Fruit fly (Drosophila melanogaster) whole organism, embryonic: Measurements from ENCODE around the gene BOD1.

ENCODE experiments used
- Aef1 ChIP-seq: fragments of 200-800 bp; sonication (Bioruptor generic); IDR thresholded peaks from 3 replicates; pipeline ENCODE4 v1.3.6; 2022; ENCODE audit warnings: missing biosample characterization, missing genetic modification characterization
- Asciz ChIP-seq: fragments of 200-800 bp; sonication (Bioruptor generic); optimal IDR thresholded peaks from 2 replicates; lab custom pipeline; 2017; ENCODE audit warnings: missing biosample characterization, mild to moderate bottlenecking, missing genetic modification characterization, missing genetic modification reagents
- Bdp1 ChIP-seq: fragments of 200-800 bp; sonication (Bioruptor generic); optimal IDR thresholded peaks from 3 replicates; lab custom pipeline; 2016; ENCODE audit warnings: missing biosample characterization, missing genetic modification characterization
- CG10274 ChIP-seq: fragments of 200-800 bp; sonication (Bioruptor generic); optimal IDR thresholded peaks from 3 replicates; lab custom pipeline; 2017; ENCODE audit warnings: missing biosample characterization, mild to moderate bottlenecking, missing genetic modification characterization
- CG11695 ChIP-seq: fragments of 200-800 bp; sonication (Bioruptor generic); IDR thresholded peaks from 3 replicates; pipeline ENCODE4 v1.3.6; 2022; ENCODE audit warnings: missing biosample characterization, missing genetic modification characterization
- CG1233 ChIP-seq: fragments of 200-800 bp; sonication (Bioruptor generic); optimal IDR thresholded peaks from 4 replicates; lab custom pipeline; 2018; ENCODE audit warnings: missing biosample characterization, mild to moderate bottlenecking, missing genetic modification characterization
- CG13287 ChIP-seq: fragments of 200-800 bp; sonication (Bioruptor generic); IDR thresholded peaks from 2 replicates; pipeline ENCODE4 v1.3.6; 2022; ENCODE audit warnings: missing biosample characterization, missing genetic modification characterization; ENCODE audit not compliant: partially characterized antibody
- CG13775 ChIP-seq: fragments of 200-800 bp; sonication (Bioruptor generic); optimal IDR thresholded peaks from 3 replicates; lab custom pipeline; 2017; ENCODE audit warnings: missing biosample characterization, mild to moderate bottlenecking, missing genetic modification characterization
- CG14860 ChIP-seq: fragments of 200-800 bp; sonication (Bioruptor generic); IDR thresholded peaks from 3 replicates; pipeline ENCODE4 v1.3.6; 2022; ENCODE audit warnings: missing biosample characterization, missing genetic modification characterization; ENCODE audit not compliant: partially characterized antibody
- CG15073 ChIP-seq: fragments of 200-800 bp; sonication (Bioruptor generic); optimal IDR thresholded peaks from 2 replicates; lab custom pipeline; 2016; ENCODE audit warnings: missing biosample characterization, missing genetic modification characterization
- CG16815 ChIP-seq: fragments of 200-800 bp; sonication (Bioruptor generic); optimal IDR thresholded peaks from 3 replicates; lab custom pipeline; 2017; ENCODE audit warnings: missing biosample characterization, mild to moderate bottlenecking, missing genetic modification characterization
- CG17359 ChIP-seq: fragments of 200-800 bp; sonication (Bioruptor generic); optimal IDR thresholded peaks from 3 replicates; lab custom pipeline; 2018; ENCODE audit warnings: missing biosample characterization, mild to moderate bottlenecking, missing genetic modification characterization, moderate library complexity
- CG17829 ChIP-seq: fragments of 200-800 bp; optimal IDR thresholded peaks from 2 replicates; lab custom pipeline; 2019; ENCODE audit warnings: missing biosample characterization, mild to moderate bottlenecking, missing genetic modification characterization, moderate library complexity
- CG1792 ChIP-seq: fragments of 200-800 bp; sonication (Bioruptor generic); optimal IDR thresholded peaks from 2 replicates; lab custom pipeline; 2016; ENCODE audit warnings: missing biosample characterization, missing genetic modification characterization
- CG2120 ChIP-seq: fragments of 200-800 bp; sonication (Bioruptor generic); optimal IDR thresholded peaks from 3 replicates; lab custom pipeline; 2016; ENCODE audit warnings: missing biosample characterization, missing genetic modification characterization
- CG31388 ChIP-seq: fragments of 200-800 bp; sonication (Bioruptor generic); optimal IDR thresholded peaks from 2 replicates; lab custom pipeline; 2016; ENCODE audit warnings: missing biosample characterization, missing genetic modification characterization
- CG33213 ChIP-seq: fragments of 200-800 bp; sonication (Bioruptor generic); optimal IDR thresholded peaks from 3 replicates; lab custom pipeline; 2016; ENCODE audit warnings: missing biosample characterization, missing genetic modification characterization
- CG4424 ChIP-seq: fragments of 200-800 bp; sonication (Bioruptor generic); optimal IDR thresholded peaks from 3 replicates; lab custom pipeline; 2016; ENCODE audit warnings: missing biosample characterization, missing genetic modification characterization
- CG9876 ChIP-seq: fragments of 200-800 bp; sonication (Bioruptor generic); optimal IDR thresholded peaks from 2 replicates; lab custom pipeline; 2016; ENCODE audit warnings: missing biosample characterization, missing genetic modification characterization
- Hr3 ChIP-seq: fragments of 200-800 bp; sonication (Bioruptor generic); optimal IDR thresholded peaks from 3 replicates; lab custom pipeline; 2016; ENCODE audit warnings: missing biosample characterization, missing genetic modification characterization
- Jarid2 ChIP-seq: fragments of 200-800 bp; sonication (Bioruptor generic); optimal IDR thresholded peaks from 3 replicates; lab custom pipeline; 2017; ENCODE audit warnings: mild to moderate bottlenecking, missing biosample characterization, missing genetic modification reagents, missing genetic modification characterization
- Max ChIP-seq: fragments of 200-800 bp; sonication (Bioruptor generic); optimal IDR thresholded peaks from 2 replicates; lab custom pipeline; 2016; ENCODE audit warnings: missing biosample characterization, mild to moderate bottlenecking, missing genetic modification characterization
- Mrtf ChIP-seq: fragments of 200-800 bp; sonication (Bioruptor generic); IDR thresholded peaks from 3 replicates; pipeline ENCODE4 v1.3.6; 2022; ENCODE audit warnings: missing biosample characterization, missing genetic modification characterization
- Opbp ChIP-seq: fragments of 200-800 bp; sonication (Bioruptor generic); IDR thresholded peaks from 3 replicates; pipeline ENCODE4 v1.3.6; 2022; ENCODE audit warnings: missing biosample characterization, missing genetic modification characterization; ENCODE audit not compliant: partially characterized antibody
- PHDP ChIP-seq: fragments of 200-800 bp; sonication (Bioruptor generic); optimal IDR thresholded peaks from 3 replicates; lab custom pipeline; 2018; ENCODE audit warnings: missing biosample characterization, mild to moderate bottlenecking, missing genetic modification characterization, moderate library complexity
- Rx ChIP-seq: fragments of 200-800 bp; sonication (Bioruptor generic); IDR thresholded peaks from 2 replicates; pipeline ENCODE4 v1.3.6; 2022; ENCODE audit warnings: missing biosample characterization, missing genetic modification characterization
- Sry-β ChIP-seq: fragments of 200-800 bp; sonication (Bioruptor generic); optimal IDR thresholded peaks from 2 replicates; lab custom pipeline; 2018; ENCODE audit warnings: missing biosample characterization, mild to moderate bottlenecking, missing genetic modification characterization, moderate library complexity
- Tbp ChIP-seq: fragments of >200 bp; optimal IDR thresholded peaks from 2 replicates; lab custom pipeline; 2018; ENCODE audit warnings: missing biosample characterization, missing genetic modification characterization
- br ChIP-seq: fragments of >200 bp; optimal IDR thresholded peaks from 2 replicates; lab custom pipeline; 2017
- chinmo ChIP-seq: fragments of 200-800 bp; sonication (Bioruptor generic); IDR thresholded peaks from 4 replicates; pipeline ENCODE4 v1.3.6; 2022; ENCODE audit warnings: missing biosample characterization, missing genetic modification characterization; ENCODE audit not compliant: partially characterized antibody
- da ChIP-seq: fragments of 200-800 bp; sonication (Bioruptor generic); optimal IDR thresholded peaks from 2 replicates; lab custom pipeline; 2016; ENCODE audit warnings: missing biosample characterization, missing genetic modification characterization
- en ChIP-seq: fragments of 200-800 bp; sonication (Bioruptor generic); optimal IDR thresholded peaks from 2 replicates; lab custom pipeline; 2016; ENCODE audit warnings: missing biosample characterization, missing genetic modification characterization
- eyg ChIP-seq: fragments of 200-800 bp; sonication (Bioruptor generic); optimal IDR thresholded peaks from 3 replicates; lab custom pipeline; 2016; ENCODE audit warnings: missing biosample characterization, missing genetic modification characterization
- gcm ChIP-seq: fragments of 200-800 bp; sonication (Bioruptor generic); optimal IDR thresholded peaks from 2 replicates; lab custom pipeline; 2019; ENCODE audit warnings: missing biosample characterization, mild to moderate bottlenecking, missing genetic modification characterization, moderate library complexity
- grn ChIP-seq: fragments of 200-800 bp; sonication (Bioruptor generic); optimal IDR thresholded peaks from 3 replicates; lab custom pipeline; 2017; ENCODE audit warnings: missing biosample characterization, missing genetic modification characterization
- gsb-n ChIP-seq: fragments of 200-800 bp; sonication (Bioruptor generic); optimal IDR thresholded peaks from 3 replicates; lab custom pipeline; 2018; ENCODE audit warnings: missing biosample characterization, mild to moderate bottlenecking, missing genetic modification characterization
- jing ChIP-seq: fragments of 200-800 bp; sonication (Bioruptor generic); optimal IDR thresholded peaks from 2 replicates; lab custom pipeline; 2018; ENCODE audit warnings: missing biosample characterization, mild to moderate bottlenecking, missing genetic modification characterization
- lab ChIP-seq: fragments of 200-800 bp; sonication (Bioruptor generic); optimal IDR thresholded peaks from 3 replicates; lab custom pipeline; 2017; ENCODE audit warnings: missing biosample characterization, missing genetic modification characterization, mild to moderate bottlenecking, moderate library complexity, missing genetic modification reagents
- pfk ChIP-seq: fragments of 200-800 bp; sonication (Bioruptor generic); optimal IDR thresholded peaks from 2 replicates; lab custom pipeline; 2018; ENCODE audit warnings: missing biosample characterization, mild to moderate bottlenecking, missing genetic modification characterization, moderate library complexity
- pho ChIP-seq: fragments of 200-800 bp; sonication (Bioruptor generic); optimal IDR thresholded peaks from 2 replicates; lab custom pipeline; 2016; ENCODE audit warnings: missing biosample characterization, missing genetic modification characterization
- pnt ChIP-seq: fragments of 200-800 bp; sonication (Bioruptor generic); optimal IDR thresholded peaks from 3 replicates; lab custom pipeline; 2016; ENCODE audit warnings: missing biosample characterization, missing genetic modification characterization
- pzg ChIP-seq: fragments of 200-800 bp; sonication (Bioruptor generic); optimal IDR thresholded peaks from 3 replicates; lab custom pipeline; 2018; ENCODE audit warnings: missing biosample characterization, mild to moderate bottlenecking, missing genetic modification characterization, moderate library complexity
- row ChIP-seq: fragments of 200-800 bp; sonication (Bioruptor generic); IDR thresholded peaks from 3 replicates; pipeline ENCODE4 v1.3.6; 2022; ENCODE audit warnings: missing biosample characterization, missing genetic modification characterization
- sd ChIP-seq: fragments of 200-800 bp; sonication (Bioruptor generic); optimal IDR thresholded peaks from 3 replicates; lab custom pipeline; 2018; ENCODE audit warnings: missing biosample characterization, mild to moderate bottlenecking, missing genetic modification characterization, moderate library complexity
- slbo ChIP-seq: fragments of 200-800 bp; sonication (Bioruptor generic); IDR thresholded peaks from 2 replicates; pipeline ENCODE4 v1.3.6; 2022; ENCODE audit warnings: missing biosample characterization, missing genetic modification characterization
- sna ChIP-seq: fragments of 200-800 bp; sonication (Bioruptor generic); IDR thresholded peaks from 2 replicates; pipeline ENCODE4 v1.3.6; 2022; ENCODE audit warnings: missing biosample characterization, missing genetic modification characterization; ENCODE audit not compliant: partially characterized antibody
- stwl ChIP-seq: fragments of 200-800 bp; sonication (Bioruptor generic); optimal IDR thresholded peaks from 3 replicates; lab custom pipeline; 2018; ENCODE audit warnings: missing biosample characterization, mild to moderate bottlenecking, missing genetic modification characterization, moderate library complexity
- tll ChIP-seq, 2 experiments: fragments of 200-800 bp in 1 of 2; fragments of >200 bp in 1 of 2; sonication (Bioruptor generic) in 1 of 2; optimal IDR thresholded peaks; 2 replicates each; lab custom pipeline; 2017 to 2019; ENCODE audit warnings: missing biosample characterization in 2 of 2, missing genetic modification characterization in 2 of 2, mild to moderate bottlenecking in 1 of 2, moderate library complexity in 1 of 2
- trh ChIP-seq: fragments of 200-800 bp; sonication (Bioruptor generic); optimal IDR thresholded peaks from 2 replicates; lab custom pipeline; 2016; ENCODE audit warnings: missing biosample characterization, missing genetic modification characterization
- ttk ChIP-seq: fragments of 200-800 bp; sonication (Bioruptor generic); IDR thresholded peaks from 2 replicates; pipeline ENCODE4 v2.1.2; 2022; ENCODE audit warnings: missing biosample characterization, missing genetic modification characterization
- zf30C ChIP-seq: fragments of 200-800 bp; sonication (Bioruptor generic); optimal IDR thresholded peaks from 3 replicates; lab custom pipeline; 2018; ENCODE audit warnings: missing biosample characterization, mild to moderate bottlenecking, missing genetic modification characterization

BOD1 gene

DNA sequence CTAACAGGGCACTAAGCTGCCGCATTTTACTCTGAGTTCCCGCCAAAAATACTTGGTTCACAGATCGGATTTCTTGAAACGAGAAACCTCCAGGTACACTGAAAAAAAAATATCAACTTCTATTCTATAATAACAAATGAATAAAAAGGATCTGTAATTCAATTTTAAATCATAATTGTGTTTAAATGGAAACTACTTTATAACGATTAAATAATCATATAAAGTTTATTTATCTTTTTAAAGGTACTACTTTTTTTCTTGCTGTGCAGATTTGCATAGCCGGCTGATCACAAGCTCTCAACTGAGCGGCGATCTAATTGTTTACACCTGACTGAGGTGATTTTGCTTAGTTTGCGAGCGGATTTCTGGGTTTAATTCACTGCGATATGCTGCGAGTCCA lies 49.3 kb downstream of the BOD1 start (continued):
- no peak for TF ChIP-seq br
- TF ChIP-seq CG15073 (GFP tag; lab: Kevin White, UChicago) = no peak
- no peak for TF ChIP-seq tll (GFP tag; optimal IDR thresholded peaks at IDR 0.05; lab: Kevin White, UChicago)
- TF ChIP-seq stwl (tag; lab: Kevin White, UChicago) = no peak
- TF ChIP-seq row = peak; percentile 85
- TF ChIP-seq Asciz = peak; percentile 8
- peak; percentile 74; the same call in 2 of the 3 replicates for TF ChIP-seq CG11695 (GFP tag; lab: Robert Waterston, UW)
- TF ChIP-seq Rx = no peak
- no peak for TF ChIP-seq CG1792 (GFP tag; lab: Kevin White, UChicago)
- no peak for TF ChIP-seq CG14860 (GFP tag; lab: Robert Waterston, UW)
- peak; percentile 68 for TF ChIP-seq CG17829
- no peak for TF ChIP-seq Jarid2 (GFP tag; lab: Kevin White, UChicago)
- TF ChIP-seq slbo = peak; percentile 90
- TF ChIP-seq ttk (GFP tag; lab: Robert Waterston, UW) = peak; percentile 56; the same call in 1 of the 2 replicates
- TF ChIP-seq Bdp1 (GFP tag; lab: Kevin White, UChicago) = no peak
- TF ChIP-seq CG10274 = no peak
- no peak for TF ChIP-seq grn (GFP tag; lab: Kevin White, UChicago)
- TF ChIP-seq Tbp (GFP tag; lab: Kevin White, UChicago) = no peak
- peak; percentile 35 for TF ChIP-seq gsb-n (tag; lab: Kevin White, UChicago)
- no peak for TF ChIP-seq pfk (GFP tag; lab: Kevin White, UChicago)
- TF ChIP-seq CG13775 = peak; percentile 75
- no peak for TF ChIP-seq CG33213
- TF ChIP-seq da (GFP tag; lab: Kevin White, UChicago) = no peak
- TF ChIP-seq sd (tag; lab: Kevin White, UChicago) = no peak
- peak; percentile 86 for TF ChIP-seq PHDP
- TF ChIP-seq lab = peak; percentile 56
- peak; percentile 2 for TF ChIP-seq zf30C (GFP tag; lab: Kevin White, UChicago)
- no peak for TF ChIP-seq CG13287
- no peak for TF ChIP-seq pzg (GFP tag; lab: Kevin White, UChicago)
- peak; percentile 56 for TF ChIP-seq Max (GFP tag; lab: Kevin White, UChicago)
- peak; percentile 29 for TF ChIP-seq jing (GFP tag; lab: Kevin White, UChicago)
- TF ChIP-seq trh = peak; percentile 32
- no peak for TF ChIP-seq sna (GFP tag; lab: Robert Waterston, UW)
- TF ChIP-seq CG2120 (GFP tag; lab: Kevin White, UChicago) = peak; percentile 73
- TF ChIP-seq CG9876 (GFP tag; lab: Kevin White, UChicago) = no peak
- TF ChIP-seq Sry-β (GFP tag; lab: Kevin White, UChicago) = no peak
- TF ChIP-seq CG31388 (GFP tag; lab: Kevin White, UChicago) = no peak
- TF ChIP-seq Aef1 = peak; percentile 53; the same call in 2 of the 3 replicates
- TF ChIP-seq eyg (GFP tag; lab: Kevin White, UChicago) = no peak
- TF ChIP-seq gcm (GFP tag; lab: Kevin White, UChicago) = peak; percentile 36
- TF ChIP-seq CG4424 (GFP tag; lab: Kevin White, UChicago) = peak; percentile 51
- TF ChIP-seq Hr3 (GFP tag; lab: Kevin White, UChicago) = peak; percentile 29
- no peak for TF ChIP-seq Opbp (GFP tag; lab: Robert Waterston, UW)
- peak; percentile 35; the same call in 1 of the 3 replicates for TF ChIP-seq Mrtf (GFP tag; lab: Robert Waterston, UW)
- TF ChIP-seq pnt (GFP tag; lab: Kevin White, UChicago) = no peak
- peak; percentile 40 for TF ChIP-seq CG16815 (GFP tag; lab: Kevin White, UChicago)
- no peak for TF ChIP-seq chinmo
- TF ChIP-seq en (GFP tag; lab: Kevin White, UChicago) = no peak
- peak; percentile 17 for TF ChIP-seq pho (GFP tag; lab: Kevin White, UChicago)
- peak; percentile 60 for TF ChIP-seq CG17359 (tag; lab: Kevin White, UChicago)
- TF ChIP-seq CG1233 = no peak
